Fruit fly (Drosophila melanogaster) whole organism, embryonic: Measurements from ENCODE around the gene Vps39.

Experiments
- Antp ChIP-seq: fragments of 200-800 bp; sonication (Bioruptor generic); optimal IDR thresholded peaks from 3 replicates; lab custom pipeline; 2016; ENCODE audit warnings: missing biosample characterization, missing genetic modification characterization
- B-H2 ChIP-seq: fragments of 200-800 bp; sonication (Bioruptor generic); optimal IDR thresholded peaks from 2 replicates; lab custom pipeline; 2018; ENCODE audit warnings: missing biosample characterization, mild to moderate bottlenecking, missing genetic modification characterization
- CG12659 ChIP-seq: fragments of 200-800 bp; sonication (Bioruptor generic); optimal IDR thresholded peaks from 3 replicates; lab custom pipeline; 2017; ENCODE audit warnings: mild to moderate bottlenecking, missing biosample characterization, missing genetic modification reagents, missing genetic modification characterization
- CG13287 ChIP-seq: fragments of 200-800 bp; sonication (Bioruptor generic); IDR thresholded peaks from 2 replicates; pipeline ENCODE4 v1.3.6; 2022; ENCODE audit warnings: missing biosample characterization, missing genetic modification characterization; ENCODE audit not compliant: partially characterized antibody
- CG13624 ChIP-seq: fragments of 200-800 bp; sonication (Bioruptor generic); optimal IDR thresholded peaks from 2 replicates; lab custom pipeline; 2016; ENCODE audit warnings: missing biosample characterization, missing genetic modification characterization
- CG15514 ChIP-seq: fragments of 200-800 bp; sonication (Bioruptor generic); optimal IDR thresholded peaks from 3 replicates; lab custom pipeline; 2017; ENCODE audit warnings: missing biosample characterization, missing genetic modification characterization, mild to moderate bottlenecking, moderate library complexity, missing genetic modification reagents
- CG17186 ChIP-seq: fragments of 200-800 bp; sonication (Bioruptor generic); optimal IDR thresholded peaks from 3 replicates; lab custom pipeline; 2017; ENCODE audit warnings: missing biosample characterization, missing genetic modification reagents, missing genetic modification characterization
- CG17802 ChIP-seq: fragments of 200-800 bp; sonication (Bioruptor generic); optimal IDR thresholded peaks from 2 replicates; lab custom pipeline; 2018; ENCODE audit warnings: missing biosample characterization, mild to moderate bottlenecking, missing genetic modification characterization, moderate library complexity
- CG1792 ChIP-seq: fragments of 200-800 bp; sonication (Bioruptor generic); optimal IDR thresholded peaks from 2 replicates; lab custom pipeline; 2016; ENCODE audit warnings: missing biosample characterization, missing genetic modification characterization
- CG18011 ChIP-seq: fragments of 200-800 bp; sonication (Bioruptor generic); optimal IDR thresholded peaks from 2 replicates; lab custom pipeline; 2017; ENCODE audit warnings: missing biosample characterization, missing genetic modification characterization, mild to moderate bottlenecking, moderate library complexity, missing genotype
- CG2129 ChIP-seq: fragments of 200-800 bp; sonication (Bioruptor generic); IDR thresholded peaks from 2 replicates; pipeline ENCODE4 v1.3.6; 2022; ENCODE audit warnings: missing biosample characterization, missing genetic modification characterization; ENCODE audit not compliant: partially characterized antibody
- CG34224 ChIP-seq: fragments of 200-800 bp; sonication (Bioruptor generic); IDR thresholded peaks from 3 replicates; pipeline ENCODE4 v1.3.6; 2022; ENCODE audit warnings: missing biosample characterization, missing genetic modification characterization; ENCODE audit not compliant: partially characterized antibody
- CG3838 ChIP-seq: fragments of 200-800 bp; sonication (Bioruptor generic); optimal IDR thresholded peaks from 3 replicates; lab custom pipeline; 2016; ENCODE audit warnings: missing biosample characterization, missing genetic modification characterization
- CG3847 ChIP-seq: fragments of 200-800 bp; sonication (Bioruptor generic); IDR thresholded peaks from 2 replicates; pipeline ENCODE4 v1.3.6; 2022; ENCODE audit warnings: missing biosample characterization, missing genetic modification characterization
- CG42726 ChIP-seq: fragments of 200-800 bp; sonication (Bioruptor generic); IDR thresholded peaks from 2 replicates; pipeline ENCODE4 v1.3.6; 2022; ENCODE audit warnings: missing biosample characterization, missing genetic modification characterization; ENCODE audit not compliant: partially characterized antibody
- CG4617 ChIP-seq: fragments of 200-800 bp; sonication (Bioruptor generic); optimal IDR thresholded peaks from 3 replicates; lab custom pipeline; 2016; ENCODE audit warnings: missing biosample characterization, missing genetic modification characterization, borderline replicate concordance
- CG6791 ChIP-seq: fragments of 200-800 bp; sonication (Bioruptor generic); IDR thresholded peaks from 3 replicates; pipeline ENCODE4 v1.3.6; 2022; ENCODE audit warnings: missing biosample characterization, missing genetic modification characterization; ENCODE audit not compliant: partially characterized antibody
- CG7987 ChIP-seq: fragments of 200-800 bp; sonication (Bioruptor generic); optimal IDR thresholded peaks from 2 replicates; lab custom pipeline; 2018; ENCODE audit warnings: missing biosample characterization, mild to moderate bottlenecking, missing genetic modification characterization, moderate library complexity
- CG9797 ChIP-seq: fragments of 200-800 bp; sonication (Bioruptor generic); optimal IDR thresholded peaks from 3 replicates; lab custom pipeline; 2018; ENCODE audit warnings: missing biosample characterization, mild to moderate bottlenecking, missing genetic modification characterization
- CHES-1-like ChIP-seq: fragments of 200-800 bp; sonication (Bioruptor generic); optimal IDR thresholded peaks from 2 replicates; lab custom pipeline; 2016; ENCODE audit warnings: missing biosample characterization, missing genetic modification characterization
- Doc3 ChIP-seq: fragments of 200-800 bp; sonication (Bioruptor generic); IDR thresholded peaks from 3 replicates; pipeline ENCODE4 v1.3.6; 2022; ENCODE audit warnings: missing biosample characterization, missing genetic modification characterization; ENCODE audit not compliant: partially characterized antibody
- Elba2 ChIP-seq: fragments of 200-800 bp; sonication (Bioruptor generic); optimal IDR thresholded peaks from 3 replicates; lab custom pipeline; 2016; ENCODE audit warnings: missing biosample characterization, missing genetic modification characterization
- Ets97D ChIP-seq: fragments of 200-800 bp; sonication (Bioruptor generic); optimal IDR thresholded peaks from 3 replicates; lab custom pipeline; 2016; ENCODE audit warnings: missing biosample characterization, missing genetic modification characterization
- MESR4 ChIP-seq: fragments of 200-800 bp; sonication (Bioruptor generic); optimal IDR thresholded peaks from 2 replicates; lab custom pipeline; 2018; ENCODE audit warnings: missing biosample characterization, mild to moderate bottlenecking, missing genetic modification characterization, moderate library complexity
- Med ChIP-seq: fragments of 200-800 bp; sonication (Bioruptor generic); peaks from one replicate; lab custom pipeline; 2016; ENCODE audit warnings: missing biosample characterization, missing genetic modification characterization, mild to moderate bottlenecking, inconsistent platforms, moderate library complexity
- Myb ChIP-seq: fragments of 200-800 bp; sonication (Bioruptor generic); optimal IDR thresholded peaks from 2 replicates; lab custom pipeline; 2016; ENCODE audit warnings: missing biosample characterization, missing genetic modification characterization
- Opbp ChIP-seq: fragments of 200-800 bp; sonication (Bioruptor generic); IDR thresholded peaks from 3 replicates; pipeline ENCODE4 v1.3.6; 2022; ENCODE audit warnings: missing biosample characterization, missing genetic modification characterization; ENCODE audit not compliant: partially characterized antibody
- Ravus ChIP-seq: fragments of 200-800 bp; sonication (Bioruptor generic); IDR thresholded peaks from 2 replicates; pipeline ENCODE4 v1.3.6; 2022; ENCODE audit warnings: missing biosample characterization, missing genetic modification characterization
- YL-1 ChIP-seq: fragments of 200-800 bp; sonication (Bioruptor generic); optimal IDR thresholded peaks from 3 replicates; lab custom pipeline; 2017; ENCODE audit warnings: missing biosample characterization, mild to moderate bottlenecking, missing genetic modification characterization
- ato ChIP-seq: fragments of 200-800 bp; sonication (Bioruptor generic); IDR thresholded peaks from 2 replicates; pipeline ENCODE4 v1.3.6; 2022; ENCODE audit warnings: missing biosample characterization, missing genetic modification characterization; ENCODE audit not compliant: partially characterized antibody
- az2 ChIP-seq: fragments of 200-800 bp; sonication (Bioruptor generic); optimal IDR thresholded peaks from 3 replicates; lab custom pipeline; 2016; ENCODE audit warnings: missing biosample characterization, missing genetic modification characterization
- chinmo ChIP-seq: fragments of 200-800 bp; sonication (Bioruptor generic); IDR thresholded peaks from 4 replicates; pipeline ENCODE4 v1.3.6; 2022; ENCODE audit warnings: missing biosample characterization, missing genetic modification characterization; ENCODE audit not compliant: partially characterized antibody
- cwo ChIP-seq: fragments of 200-800 bp; sonication (Bioruptor generic); optimal IDR thresholded peaks from 3 replicates; lab custom pipeline; 2017; ENCODE audit warnings: missing biosample characterization, missing genetic modification characterization, mild to moderate bottlenecking, moderate library complexity, missing genetic modification reagents
- exex ChIP-seq: fragments of 200-800 bp; sonication (Bioruptor generic); optimal IDR thresholded peaks from 4 replicates; lab custom pipeline; 2018; ENCODE audit warnings: missing biosample characterization, mild to moderate bottlenecking, missing genetic modification characterization, moderate library complexity
- ftz-f1 ChIP-seq: fragments of 200-800 bp; sonication (Bioruptor generic); optimal IDR thresholded peaks from 2 replicates; lab custom pipeline; 2016; ENCODE audit warnings: missing biosample characterization, missing genetic modification characterization
- gfzf ChIP-seq: fragments of 200-800 bp; sonication (Bioruptor generic); optimal IDR thresholded peaks from 2 replicates; lab custom pipeline; 2016; ENCODE audit warnings: missing biosample characterization, mild to moderate bottlenecking, missing genetic modification characterization, moderate library complexity
- her ChIP-seq: fragments of 200-800 bp; sonication (Bioruptor generic); optimal IDR thresholded peaks from 2 replicates; lab custom pipeline; 2016; ENCODE audit warnings: missing biosample characterization, missing genetic modification characterization
- hkb ChIP-seq, 2 experiments: fragments of 200-800 bp in 1 of 2; fragments of >200 bp in 1 of 2; sonication (Bioruptor generic) in 1 of 2; IDR thresholded peaks in 1 of 2; optimal IDR thresholded peaks in 1 of 2; 2 replicates each; pipeline versions ENCODE4 v1.3.6 to Lab custom; 2017 to 2022; ENCODE audit warnings: missing biosample characterization in 1 of 2, missing genetic modification characterization in 1 of 2
- inv ChIP-seq: fragments of 200-800 bp; sonication (Bioruptor generic); IDR thresholded peaks from 2 replicates; pipeline ENCODE4 v1.3.6; 2022; ENCODE audit warnings: missing biosample characterization, missing genetic modification characterization; ENCODE audit not compliant: partially characterized antibody
- mam ChIP-seq: fragments of 200-800 bp; sonication (Bioruptor generic); optimal IDR thresholded peaks from 3 replicates; lab custom pipeline; 2016; ENCODE audit warnings: missing biosample characterization, missing genetic modification characterization
- nerfin-2 ChIP-seq: fragments of 200-800 bp; sonication (Bioruptor generic); IDR thresholded peaks from 2 replicates; pipeline ENCODE4 v1.3.6; 2022; ENCODE audit warnings: missing biosample characterization, missing genetic modification characterization; ENCODE audit not compliant: partially characterized antibody
- row ChIP-seq: fragments of 200-800 bp; sonication (Bioruptor generic); IDR thresholded peaks from 3 replicates; pipeline ENCODE4 v1.3.6; 2022; ENCODE audit warnings: missing biosample characterization, missing genetic modification characterization
- sd ChIP-seq: fragments of 200-800 bp; sonication (Bioruptor generic); optimal IDR thresholded peaks from 3 replicates; lab custom pipeline; 2018; ENCODE audit warnings: missing biosample characterization, mild to moderate bottlenecking, missing genetic modification characterization, moderate library complexity
- stwl ChIP-seq: fragments of 200-800 bp; sonication (Bioruptor generic); optimal IDR thresholded peaks from 3 replicates; lab custom pipeline; 2018; ENCODE audit warnings: missing biosample characterization, mild to moderate bottlenecking, missing genetic modification characterization, moderate library complexity
- tin ChIP-seq: fragments of 200-800 bp; sonication (Bioruptor generic); optimal IDR thresholded peaks from 3 replicates; lab custom pipeline; 2016; ENCODE audit warnings: missing biosample characterization, missing genetic modification characterization
- trem ChIP-seq: fragments of 200-800 bp; optimal IDR thresholded peaks from 3 replicates; lab custom pipeline; 2019; ENCODE audit warnings: missing biosample characterization, mild to moderate bottlenecking, missing genetic modification characterization, moderate library complexity
- unc-4 ChIP-seq: fragments of 200-800 bp; sonication (Bioruptor generic); IDR thresholded peaks from 2 replicates; pipeline ENCODE4 v1.3.6; 2022; ENCODE audit warnings: missing biosample characterization, missing genetic modification characterization; ENCODE audit not compliant: partially characterized antibody
- zen2 ChIP-seq: fragments of 200-800 bp; sonication (Bioruptor generic); IDR thresholded peaks from 3 replicates; pipeline ENCODE4 v1.3.6; 2022; ENCODE audit warnings: missing biosample characterization, missing genetic modification characterization; ENCODE audit not compliant: partially characterized antibody

The Vps39 gene

DNA sequence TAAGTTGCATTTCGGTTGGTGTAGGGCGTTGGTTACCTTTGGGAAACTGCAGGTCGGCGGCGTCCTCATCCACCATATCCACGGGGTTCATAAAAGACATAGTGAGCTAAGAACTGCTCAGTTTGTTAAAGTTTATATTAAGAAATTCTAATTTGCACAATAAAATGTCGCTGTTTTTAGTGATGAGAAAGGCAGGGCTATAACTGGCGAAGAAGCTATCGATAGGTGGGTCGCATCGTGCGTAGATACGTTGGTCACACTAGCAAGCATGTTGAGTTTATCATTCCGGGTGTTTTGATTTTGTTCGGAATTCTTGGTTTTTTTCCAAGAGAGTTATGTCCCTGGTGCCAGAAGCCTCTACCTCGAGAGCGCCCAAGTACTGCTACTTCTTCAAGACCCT, 19.0 kb downstream of the Vps39 start, which contains the start of the genes Ada2a, Polr2D, Tgs1 and moi (continued):
- TF ChIP-seq CG3838 (GFP tag; lab: Kevin White, UChicago) (no peak), CG13287 (peak; percentile 86), CG18011 (no peak), CG42726 (peak; percentile 73), CG17802 (tag; lab: Kevin White, UChicago) (no peak), inv (GFP tag; lab: Robert Waterston, UW) (peak; percentile 66), CG1792 (GFP tag; lab: Kevin White, UChicago) (no peak), CG4617 (GFP tag; lab: Kevin White, UChicago) (peak; percentile 92), Myb (GFP tag; lab: Kevin White, UChicago) (peak; percentile 35), trem (peak; percentile 70), CG17186 (peak; percentile 9), nerfin-2 (GFP tag; lab: Robert Waterston, UW) (no peak), Ravus (no peak), exex (tag; lab: Kevin White, UChicago) (no peak), CG9797 (GFP tag; lab: Kevin White, UChicago) (peak; percentile 78), Doc3 (GFP tag; lab: Robert Waterston, UW) (peak; percentile 76), CG6791 (GFP tag; lab: Robert Waterston, UW) (peak; percentile 83), Ets97D (peak; percentile 23), CG3847 (GFP tag; lab: Robert Waterston, UW) (0 out of 2 replicates have a peak, but pooled peaks have one; percentile 33), CG12659 (GFP tag; lab: Kevin White, UChicago) (peak; percentile 42), Opbp (GFP tag; lab: Robert Waterston, UW) (peak; percentile 87), mam (GFP tag; lab: Kevin White, UChicago) (no peak), cwo (no peak), CG7987 (GFP tag; lab: Kevin White, UChicago) (no peak), az2 (GFP tag; lab: Kevin White, UChicago) (no peak), stwl (tag; lab: Kevin White, UChicago) (peak; percentile 49), Antp (no peak), her (GFP tag; lab: Kevin White, UChicago) (peak; percentile 2), MESR4 (GFP tag; lab: Kevin White, UChicago) (peak; percentile 78), YL-1 (GFP tag; lab: Kevin White, UChicago) (peak; percentile 44), unc-4 (GFP tag; lab: Robert Waterston, UW) (peak; percentile 75; the same call in 1 of the 2 replicates), row (GFP tag; lab: Robert Waterston, UW) (no peak), Elba2 (GFP tag; lab: Kevin White, UChicago) (peak; percentile 55), CG2129 (GFP tag; lab: Robert Waterston, UW) (peak; percentile 42; the same call in 1 of the 2 replicates), zen2 (GFP tag; lab: Robert Waterston, UW) (peak; percentile 51; the same call in 1 of the 3 replicates), ato (peak; percentile 57), hkb (optimal IDR thresholded peaks at IDR 0.05; lab: Kevin White, UChicago) (peak; percentile 47), hkb (GFP tag; IDR thresholded peaks at IDR 0.05; lab: Robert Waterston, UW) (no peak), CHES-1-like (peak; percentile 63), CG15514 (peak; percentile 48), tin (GFP tag; lab: Kevin White, UChicago) (no peak), chinmo (0 out of 4 replicates have a peak, but pooled peaks have one; percentile 73), gfzf (peak; percentile 60), B-H2 (GFP tag; lab: Kevin White, UChicago) (no peak), CG34224 (GFP tag; lab: Robert Waterston, UW) (peak; percentile 85), Med (peak; percentile 82), ftz-f1 (GFP tag; lab: Kevin White, UChicago) (peak; percentile 80), sd (tag; lab: Kevin White, UChicago) (peak; percentile 40), CG13624 (GFP tag; lab: Kevin White, UChicago) (peak; percentile 33)
